Fruit fly (Drosophila melanogaster) whole organism, embryonic: ENCODE data around the gene mRpL4.
A peak's percentile ranks its signal among the peaks of the same experiment; 100 is the strongest.

Source experiments
- BtbVII ChIP-seq: fragments of 200-800 bp; sonication (Bioruptor generic); optimal IDR thresholded peaks from 3 replicates; lab custom pipeline; 2017; ENCODE audit warnings: missing biosample characterization, mild to moderate bottlenecking, missing genetic modification characterization
- CG1024 ChIP-seq: fragments of 200-800 bp; sonication (Bioruptor generic); IDR thresholded peaks from 2 replicates; pipeline ENCODE4 v1.3.6; 2022; ENCODE audit warnings: missing biosample characterization, missing genetic modification characterization
- CG10274 ChIP-seq: fragments of 200-800 bp; sonication (Bioruptor generic); optimal IDR thresholded peaks from 3 replicates; lab custom pipeline; 2017; ENCODE audit warnings: missing biosample characterization, mild to moderate bottlenecking, missing genetic modification characterization
- CG10462 ChIP-seq: fragments of 200-800 bp; sonication (Bioruptor generic); optimal IDR thresholded peaks from 2 replicates; lab custom pipeline; 2016; ENCODE audit warnings: missing biosample characterization, missing genetic modification characterization
- CG10543 ChIP-seq: fragments of 200-800 bp; sonication (Bioruptor generic); optimal IDR thresholded peaks from 3 replicates; lab custom pipeline; 2017; ENCODE audit warnings: missing biosample characterization, mild to moderate bottlenecking, missing genetic modification characterization, moderate library complexity
- CG12391 ChIP-seq: fragments of 200-800 bp; sonication (Bioruptor generic); optimal IDR thresholded peaks from 3 replicates; lab custom pipeline; 2018; ENCODE audit warnings: missing biosample characterization, mild to moderate bottlenecking, missing genetic modification characterization, moderate library complexity
- CG12769 ChIP-seq: fragments of 200-800 bp; sonication (Bioruptor generic); optimal IDR thresholded peaks from 2 replicates; lab custom pipeline; 2019; ENCODE audit warnings: missing biosample characterization, mild to moderate bottlenecking, missing genetic modification characterization, moderate library complexity
- CG13894 ChIP-seq: fragments of 200-800 bp; sonication (Bioruptor generic); optimal IDR thresholded peaks from 3 replicates; lab custom pipeline; 2018; ENCODE audit warnings: missing biosample characterization, mild to moderate bottlenecking, missing genetic modification characterization, moderate library complexity
- CG17361 ChIP-seq: fragments of 200-800 bp; sonication (Bioruptor generic); IDR thresholded peaks from 3 replicates; pipeline ENCODE4 v1.3.6; 2022; ENCODE audit warnings: missing biosample characterization, missing genetic modification characterization
- CG17829 ChIP-seq: fragments of 200-800 bp; optimal IDR thresholded peaks from 2 replicates; lab custom pipeline; 2019; ENCODE audit warnings: missing biosample characterization, mild to moderate bottlenecking, missing genetic modification characterization, moderate library complexity
- CG2199 ChIP-seq: fragments of 200-800 bp; sonication (Bioruptor generic); IDR thresholded peaks from 3 replicates; pipeline ENCODE4 v1.3.6; 2022; ENCODE audit warnings: missing biosample characterization, missing genetic modification characterization
- CG3838 ChIP-seq: fragments of 200-800 bp; sonication (Bioruptor generic); optimal IDR thresholded peaks from 3 replicates; lab custom pipeline; 2016; ENCODE audit warnings: missing biosample characterization, missing genetic modification characterization
- CG9876 ChIP-seq: fragments of 200-800 bp; sonication (Bioruptor generic); optimal IDR thresholded peaks from 2 replicates; lab custom pipeline; 2016; ENCODE audit warnings: missing biosample characterization, missing genetic modification characterization
- CoRest ChIP-seq: fragments of 200-800 bp; sonication (Bioruptor generic); optimal IDR thresholded peaks from 3 replicates; lab custom pipeline; 2018; ENCODE audit warnings: missing biosample characterization, mild to moderate bottlenecking, missing genetic modification characterization, moderate library complexity
- D19A ChIP-seq: fragments of 200-800 bp; optimal IDR thresholded peaks from 3 replicates; lab custom pipeline; 2019; ENCODE audit warnings: missing biosample characterization, mild to moderate bottlenecking, missing genetic modification characterization, moderate library complexity
- E2f2 ChIP-seq: fragments of 200-800 bp; sonication (Bioruptor generic); IDR thresholded peaks from 2 replicates; pipeline ENCODE4 v1.3.6; 2022; ENCODE audit warnings: missing biosample characterization, missing genetic modification characterization
- Gsc ChIP-seq: fragments of 200-800 bp; sonication (Bioruptor generic); IDR thresholded peaks from 2 replicates; pipeline ENCODE4 v1.3.6; 2022; ENCODE audit warnings: missing biosample characterization, missing genetic modification characterization
- Hey ChIP-seq: fragments of 200-800 bp; sonication (Bioruptor generic); optimal IDR thresholded peaks from 3 replicates; lab custom pipeline; 2018; ENCODE audit warnings: missing biosample characterization, mild to moderate bottlenecking, missing genetic modification characterization
- Med ChIP-seq: fragments of 200-800 bp; sonication (Bioruptor generic); peaks from one replicate; lab custom pipeline; 2016; ENCODE audit warnings: missing biosample characterization, missing genetic modification characterization, mild to moderate bottlenecking, inconsistent platforms, moderate library complexity
- Neu2 ChIP-seq: fragments of 200-800 bp; sonication (Bioruptor generic); optimal IDR thresholded peaks from 3 replicates; lab custom pipeline; 2016; ENCODE audit warnings: missing biosample characterization, missing genetic modification characterization, borderline replicate concordance
- Pdp1 ChIP-seq, 2 experiments: fragments of 200-800 bp; sonication (Bioruptor generic); optimal IDR thresholded peaks; 3 replicates each; lab custom pipeline; 2016; ENCODE audit warnings: missing biosample characterization in 2 of 2, missing genetic modification characterization in 2 of 2, mild to moderate bottlenecking in 1 of 2, moderate library complexity in 1 of 2
- Rfx ChIP-seq: fragments of 200-800 bp; sonication (Bioruptor generic); IDR thresholded peaks from 2 replicates; pipeline ENCODE4 v1.3.6; 2022; ENCODE audit warnings: missing biosample characterization, missing genetic modification characterization
- Sin3A ChIP-seq: fragments of >200 bp; optimal IDR thresholded peaks from 2 replicates; lab custom pipeline; 2018
- Spps ChIP-seq: fragments of 200-800 bp; sonication (Bioruptor generic); optimal IDR thresholded peaks from 2 replicates; lab custom pipeline; 2018; ENCODE audit warnings: missing biosample characterization, mild to moderate bottlenecking, missing genetic modification characterization
- Vsx1 ChIP-seq: fragments of 200-800 bp; sonication (Bioruptor generic); optimal IDR thresholded peaks from 2 replicates; lab custom pipeline; 2017; ENCODE audit warnings: missing biosample characterization, mild to moderate bottlenecking, missing genetic modification characterization, missing genetic modification reagents
- abd-A ChIP-seq: fragments of 200-800 bp; sonication (Bioruptor generic); optimal IDR thresholded peaks from 3 replicates; lab custom pipeline; 2019; ENCODE audit warnings: missing biosample characterization, mild to moderate bottlenecking, missing genetic modification characterization, moderate library complexity
- al ChIP-seq: fragments of 200-800 bp; sonication (Bioruptor generic); IDR thresholded peaks from 2 replicates; pipeline ENCODE4 v1.3.6; 2022; ENCODE audit warnings: missing biosample characterization, missing genetic modification characterization
- btn ChIP-seq: fragments of 200-800 bp; sonication (Bioruptor generic); optimal IDR thresholded peaks from 2 replicates; lab custom pipeline; 2016; ENCODE audit warnings: missing biosample characterization, missing genetic modification characterization
- chinmo ChIP-seq: fragments of 200-800 bp; sonication (Bioruptor generic); IDR thresholded peaks from 4 replicates; pipeline ENCODE4 v1.3.6; 2022; ENCODE audit warnings: missing biosample characterization, missing genetic modification characterization; ENCODE audit not compliant: partially characterized antibody
- dmrt11E ChIP-seq: fragments of 200-800 bp; sonication (Bioruptor generic); optimal IDR thresholded peaks from 3 replicates; lab custom pipeline; 2018; ENCODE audit warnings: missing biosample characterization, mild to moderate bottlenecking, missing genetic modification characterization, moderate library complexity
- fd64A ChIP-seq: fragments of 200-800 bp; sonication (Bioruptor generic); optimal IDR thresholded peaks from 3 replicates; lab custom pipeline; 2018; ENCODE audit warnings: missing biosample characterization, mild to moderate bottlenecking, missing genetic modification characterization
- hb ChIP-seq: fragments of 200-800 bp; sonication (Bioruptor generic); IDR thresholded peaks from 3 replicates; pipeline ENCODE4 v1.3.6; 2022; ENCODE audit warnings: missing biosample characterization, missing genetic modification characterization; ENCODE audit not compliant: partially characterized antibody
- kni ChIP-seq: fragments of 200-800 bp; sonication (Bioruptor generic); optimal IDR thresholded peaks from 3 replicates; lab custom pipeline; 2017; ENCODE audit warnings: mild to moderate bottlenecking, missing biosample characterization, missing genetic modification reagents, missing genetic modification characterization
- lov ChIP-seq, 2 experiments: fragments of 200-800 bp in 1 of 2; fragments of >200 bp in 1 of 2; sonication (Bioruptor generic) in 1 of 2; IDR thresholded peaks in 1 of 2; optimal IDR thresholded peaks in 1 of 2; 2 replicates in 1 of 2; 3 replicates in 1 of 2; pipeline versions ENCODE4 v1.3.6 to Lab custom; 2017 to 2022; ENCODE audit warnings: missing biosample characterization in 1 of 2, missing genetic modification characterization in 1 of 2
- nau ChIP-seq: fragments of 200-800 bp; sonication (Bioruptor generic); optimal IDR thresholded peaks from 3 replicates; lab custom pipeline; 2017; ENCODE audit warnings: missing biosample characterization, mild to moderate bottlenecking, missing genetic modification characterization, missing genetic modification reagents
- nerfin-2 ChIP-seq: fragments of 200-800 bp; sonication (Bioruptor generic); IDR thresholded peaks from 2 replicates; pipeline ENCODE4 v1.3.6; 2022; ENCODE audit warnings: missing biosample characterization, missing genetic modification characterization; ENCODE audit not compliant: partially characterized antibody
- oc ChIP-seq: fragments of 200-800 bp; sonication (Bioruptor generic); optimal IDR thresholded peaks from 2 replicates; lab custom pipeline; 2018; ENCODE audit warnings: missing biosample characterization, mild to moderate bottlenecking, missing genetic modification characterization, moderate library complexity
- onecut ChIP-seq: fragments of 200-800 bp; sonication (Bioruptor generic); IDR thresholded peaks from 2 replicates; pipeline ENCODE4 v1.3.6; 2022; ENCODE audit warnings: missing biosample characterization, missing genetic modification characterization
- pros ChIP-seq: fragments of 200-800 bp; sonication (Bioruptor generic); optimal IDR thresholded peaks from 3 replicates; lab custom pipeline; 2019; ENCODE audit warnings: missing biosample characterization, mild to moderate bottlenecking, missing genetic modification characterization, moderate library complexity
- rib ChIP-seq: fragments of 200-800 bp; sonication (Bioruptor generic); IDR thresholded peaks from 2 replicates; pipeline ENCODE4 v1.3.6; 2022; ENCODE audit warnings: missing biosample characterization, missing genetic modification characterization
- sd ChIP-seq: fragments of 200-800 bp; sonication (Bioruptor generic); optimal IDR thresholded peaks from 3 replicates; lab custom pipeline; 2018; ENCODE audit warnings: missing biosample characterization, mild to moderate bottlenecking, missing genetic modification characterization, moderate library complexity
- sr ChIP-seq: fragments of 200-800 bp; sonication (Bioruptor generic); IDR thresholded peaks from 3 replicates; pipeline ENCODE4 v1.3.6; 2022; ENCODE audit warnings: missing biosample characterization, missing genetic modification characterization
- tll ChIP-seq, 2 experiments: fragments of 200-800 bp in 1 of 2; fragments of >200 bp in 1 of 2; sonication (Bioruptor generic) in 1 of 2; optimal IDR thresholded peaks; 2 replicates each; lab custom pipeline; 2017 to 2019; ENCODE audit warnings: missing biosample characterization in 2 of 2, missing genetic modification characterization in 2 of 2, mild to moderate bottlenecking in 1 of 2, moderate library complexity in 1 of 2
- twi ChIP-seq: fragments of 200-800 bp; optimal IDR thresholded peaks from 2 replicates; lab custom pipeline; 2019; ENCODE audit warnings: missing biosample characterization, mild to moderate bottlenecking, missing genetic modification characterization, moderate library complexity

mRpL4 gene

DNA sequence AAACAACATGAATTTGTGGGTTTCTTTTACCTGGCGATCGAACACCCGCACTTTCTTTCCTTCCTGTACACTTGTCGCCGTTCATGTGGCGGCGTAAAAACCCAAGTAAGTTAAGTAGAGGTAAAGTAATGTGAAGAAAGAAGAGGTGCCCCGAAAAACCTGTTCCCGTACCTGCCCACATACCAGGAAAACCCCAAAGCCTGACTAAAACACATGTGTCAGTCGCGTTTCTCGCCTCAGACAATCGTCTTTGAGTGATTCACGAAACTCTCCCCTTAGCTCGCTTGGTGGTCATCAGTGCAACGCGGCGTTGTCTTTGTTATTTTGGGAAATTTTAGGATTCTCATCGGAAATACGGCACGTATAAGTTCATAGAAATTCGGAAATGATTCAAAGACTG lies 5.4 kb downstream of the mRpL4 start:
- TF ChIP-seq twi (tag; lab: Kevin White, UChicago) (peak; percentile 69), kni (peak; percentile 66), Gsc (GFP tag; lab: Robert Waterston, UW) (no peak), pros (peak; percentile 73), sd (tag; lab: Kevin White, UChicago) (peak; percentile 40), al (no peak), Med (GFP tag; lab: Kevin White, UChicago) (peak; percentile 38), CG2199 (GFP tag; lab: Robert Waterston, UW) (peak; percentile 58; the same call in 2 of the 3 replicates), Neu2 (GFP tag; lab: Kevin White, UChicago) (peak; percentile 89), D19A (tag; lab: Kevin White, UChicago) (no peak), CG17829 (tag; lab: Kevin White, UChicago) (peak; percentile 17), BtbVII (GFP tag; lab: Kevin White, UChicago) (no peak), tll (GFP tag; optimal IDR thresholded peaks at IDR 0.05; lab: Kevin White, UChicago) (peak in 1 of 2 experiments; percentile 86)

DNA sequence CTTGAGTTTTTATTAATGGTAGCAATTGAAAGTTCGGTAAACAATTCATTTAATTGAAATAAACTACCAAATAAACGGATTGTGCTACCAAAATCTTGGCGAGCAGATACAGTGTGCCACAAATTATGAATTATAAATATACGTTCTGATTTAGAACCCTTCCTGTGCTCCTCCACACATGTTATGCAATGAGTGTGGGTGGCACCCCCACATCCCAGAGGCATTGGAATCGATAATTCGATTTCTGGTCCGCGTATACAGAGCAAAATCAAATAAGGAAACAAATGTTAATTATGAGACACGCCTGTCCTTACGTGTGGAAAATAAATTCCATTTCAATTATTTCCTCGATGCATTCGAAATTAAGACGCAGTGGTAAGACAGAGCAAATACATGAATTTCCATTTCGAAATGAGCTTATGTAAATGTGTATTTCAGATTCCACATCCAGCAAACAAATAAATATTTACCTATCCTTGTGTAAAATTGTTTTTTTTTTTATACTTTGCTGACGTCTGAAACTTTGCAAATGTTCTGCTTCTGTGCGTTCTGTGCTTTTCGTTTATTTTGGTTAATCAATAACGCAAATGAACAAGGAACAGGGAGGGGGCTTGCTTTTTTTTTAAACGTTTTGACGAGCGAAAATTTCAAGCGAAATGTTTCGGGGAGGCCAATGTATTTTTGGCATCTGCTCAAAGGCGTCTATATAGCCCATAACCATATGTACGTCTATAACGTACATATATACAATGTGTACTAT lies 6.9 kb downstream of the mRpL4 start:
- no peak for TF ChIP-seq Spps (tag; lab: Kevin White, UChicago)
- 0 out of 3 replicates have a peak, but pooled peaks have one; percentile 35 for TF ChIP-seq sr (GFP tag; lab: Robert Waterston, UW)
- peak; percentile 63 for TF ChIP-seq onecut (GFP tag; lab: Robert Waterston, UW)
- peak; percentile 79 for TF ChIP-seq sd (tag; lab: Kevin White, UChicago)
- peak; percentile 59 for TF ChIP-seq CG10543 (GFP tag; lab: Kevin White, UChicago)
- TF ChIP-seq Vsx1 (GFP tag; lab: Kevin White, UChicago): no peak
- no peak for TF ChIP-seq E2f2
- no peak for TF ChIP-seq CG17361 (GFP tag; lab: Robert Waterston, UW)
- TF ChIP-seq rib (GFP tag; lab: Robert Waterston, UW): peak; percentile 65
- no peak for TF ChIP-seq oc (tag; lab: Kevin White, UChicago)
- TF ChIP-seq Med (GFP tag; lab: Kevin White, UChicago): peak; percentile 10
- TF ChIP-seq nerfin-2 (GFP tag; lab: Robert Waterston, UW): no peak
- peak in 1 of 2 experiments; percentile 85 for TF ChIP-seq Pdp1 (GFP tag; optimal IDR thresholded peaks at IDR 0.05; lab: Kevin White, UChicago)

DNA sequence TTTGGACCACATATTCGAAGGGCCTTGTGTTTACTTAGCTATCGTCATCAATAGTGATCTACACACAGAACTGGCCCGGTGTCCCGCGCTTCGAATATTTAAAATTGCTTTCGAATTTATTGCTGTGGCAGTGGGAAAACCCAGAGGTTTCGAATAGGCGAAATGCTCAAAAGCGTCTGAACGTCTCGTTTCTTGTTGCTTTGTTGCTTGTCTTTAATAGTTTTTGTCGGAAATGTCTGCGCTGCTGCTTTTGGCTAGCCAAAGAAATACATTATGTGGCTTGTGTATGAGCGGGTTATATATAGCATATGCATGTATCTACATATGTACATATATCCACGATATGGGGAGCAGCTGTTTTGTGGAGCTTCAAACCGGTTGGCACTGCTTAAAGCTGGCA lies 7.7 kb downstream of the mRpL4 start:
- TF ChIP-seq lov (optimal IDR thresholded peaks at IDR 0.05; lab: Kevin White, UChicago) (no peak), lov (GFP tag; IDR thresholded peaks at IDR 0.05; lab: Robert Waterston, UW) (no peak), CoRest (tag; lab: Kevin White, UChicago) (no peak), pros (peak; percentile 28), Rfx (0 out of 2 replicates have a peak, but pooled peaks have one; percentile 15), Hey (tag; lab: Kevin White, UChicago) (no peak), btn (GFP tag; lab: Kevin White, UChicago) (no peak), dmrt11E (tag; lab: Kevin White, UChicago) (no peak), abd-A (tag; lab: Kevin White, UChicago) (peak; percentile 58), CG12769 (tag; lab: Kevin White, UChicago) (peak; percentile 61), CG10543 (GFP tag; lab: Kevin White, UChicago) (peak; percentile 55), nau (GFP tag; lab: Kevin White, UChicago) (peak; percentile 6), fd64A (GFP tag; lab: Kevin White, UChicago) (no peak), hb (no peak), sd (tag; lab: Kevin White, UChicago) (peak; percentile 85), CG10274 (GFP tag; lab: Kevin White, UChicago) (no peak), CG10462 (GFP tag; lab: Kevin White, UChicago) (no peak), CG9876 (no peak), Sin3A (lab: Kevin White, UChicago) (no peak), CG12391 (tag; lab: Kevin White, UChicago) (no peak), CG3838 (peak; percentile 5), CG13894 (peak; percentile 51), chinmo (peak; percentile 88; the same call in 3 of the 4 replicates), CG1024 (GFP tag; lab: Robert Waterston, UW) (no peak)
